Fruit fly (Drosophila melanogaster) whole organism, embryonic: ENCODE data around the gene CG32573.

Experiments
- Adf1 ChIP-seq: fragments of 200-800 bp; sonication (Bioruptor generic); IDR thresholded peaks from 2 replicates; pipeline ENCODE4 v1.3.6; 2022; ENCODE audit warnings: missing biosample characterization, missing genetic modification characterization
- Antp ChIP-seq: fragments of 200-800 bp; sonication (Bioruptor generic); optimal IDR thresholded peaks from 3 replicates; lab custom pipeline; 2016; ENCODE audit warnings: missing biosample characterization, missing genetic modification characterization
- Awh ChIP-seq: fragments of 200-800 bp; sonication (Bioruptor generic); IDR thresholded peaks from 2 replicates; pipeline ENCODE4, ENCODE4 v1.3.6; 2022; ENCODE audit warnings: missing biosample characterization, missing genetic modification characterization
- Bgb ChIP-seq: fragments of 200-800 bp; sonication (Bioruptor generic); IDR thresholded peaks from 2 replicates; pipeline ENCODE4 v1.3.6; 2022; ENCODE audit warnings: missing biosample characterization, missing genetic modification characterization; ENCODE audit not compliant: partially characterized antibody
- CG10321 ChIP-seq: fragments of 200-800 bp; sonication (Bioruptor generic); IDR thresholded peaks from 2 replicates; pipeline ENCODE4 v1.3.6; 2022; ENCODE audit warnings: missing biosample characterization, missing genetic modification characterization
- CG10462 ChIP-seq: fragments of 200-800 bp; sonication (Bioruptor generic); optimal IDR thresholded peaks from 2 replicates; lab custom pipeline; 2016; ENCODE audit warnings: missing biosample characterization, missing genetic modification characterization
- CG13296 ChIP-seq: fragments of 200-800 bp; sonication (Bioruptor generic); optimal IDR thresholded peaks from 3 replicates; lab custom pipeline; 2018; ENCODE audit warnings: missing biosample characterization, mild to moderate bottlenecking, missing genetic modification characterization
- CG14860 ChIP-seq: fragments of 200-800 bp; sonication (Bioruptor generic); IDR thresholded peaks from 3 replicates; pipeline ENCODE4 v1.3.6; 2022; ENCODE audit warnings: missing biosample characterization, missing genetic modification characterization; ENCODE audit not compliant: partially characterized antibody
- CG15011 ChIP-seq: fragments of 200-800 bp; sonication (Bioruptor generic); optimal IDR thresholded peaks from 3 replicates; lab custom pipeline; 2018; ENCODE audit warnings: missing biosample characterization, mild to moderate bottlenecking, missing genetic modification characterization
- CG17328 ChIP-seq: fragments of 200-800 bp; sonication (Bioruptor generic); IDR thresholded peaks from 2 replicates; pipeline ENCODE4 v1.3.6; 2022; ENCODE audit warnings: missing biosample characterization, missing genetic modification characterization
- CG17359 ChIP-seq: fragments of 200-800 bp; sonication (Bioruptor generic); optimal IDR thresholded peaks from 3 replicates; lab custom pipeline; 2018; ENCODE audit warnings: missing biosample characterization, mild to moderate bottlenecking, missing genetic modification characterization, moderate library complexity
- CG2199 ChIP-seq: fragments of 200-800 bp; sonication (Bioruptor generic); IDR thresholded peaks from 3 replicates; pipeline ENCODE4 v1.3.6; 2022; ENCODE audit warnings: missing biosample characterization, missing genetic modification characterization
- CG30431 ChIP-seq: fragments of 200-800 bp; sonication (Bioruptor generic); optimal IDR thresholded peaks from 2 replicates; lab custom pipeline; 2017; ENCODE audit warnings: missing biosample characterization, missing genetic modification characterization
- CG3163 ChIP-seq: fragments of 200-800 bp; sonication (Bioruptor generic); optimal IDR thresholded peaks from 3 replicates; lab custom pipeline; 2016; ENCODE audit warnings: missing biosample characterization, missing genetic modification characterization
- CG34376 ChIP-seq: fragments of 200-800 bp; sonication (Bioruptor generic); optimal IDR thresholded peaks from 2 replicates; lab custom pipeline; 2018; ENCODE audit warnings: missing biosample characterization, mild to moderate bottlenecking, missing genetic modification characterization
- CG3847 ChIP-seq: fragments of 200-800 bp; sonication (Bioruptor generic); IDR thresholded peaks from 2 replicates; pipeline ENCODE4 v1.3.6; 2022; ENCODE audit warnings: missing biosample characterization, missing genetic modification characterization
- CG4360 ChIP-seq: fragments of 200-800 bp; sonication (Bioruptor generic); IDR thresholded peaks from 2 replicates; pipeline ENCODE4 v1.3.6; 2022; ENCODE audit warnings: missing biosample characterization, missing genetic modification characterization
- CG6254 ChIP-seq: fragments of 200-800 bp; sonication (Bioruptor generic); optimal IDR thresholded peaks from 3 replicates; lab custom pipeline; 2017; ENCODE audit warnings: mild to moderate bottlenecking, missing biosample characterization, missing genetic modification reagents, missing genetic modification characterization
- CG8281 ChIP-seq: fragments of 200-800 bp; sonication (Bioruptor generic); optimal IDR thresholded peaks from 2 replicates; lab custom pipeline; 2018; ENCODE audit warnings: missing biosample characterization, mild to moderate bottlenecking, missing genetic modification characterization, moderate library complexity
- CkIIα-i1 ChIP-seq: fragments of 200-800 bp; sonication (Bioruptor generic); IDR thresholded peaks from 2 replicates; pipeline ENCODE4 v1.3.6; 2022; ENCODE audit warnings: missing biosample characterization, missing genetic modification characterization
- Doc2 ChIP-seq: fragments of 200-800 bp; sonication (Bioruptor generic); IDR thresholded peaks from 2 replicates; pipeline ENCODE4 v1.3.6; 2022; ENCODE audit warnings: missing biosample characterization, missing genetic modification characterization
- Fer1 ChIP-seq: fragments of 200-800 bp; sonication (Bioruptor generic); optimal IDR thresholded peaks from 2 replicates; lab custom pipeline; 2017; ENCODE audit warnings: missing biosample characterization, mild to moderate bottlenecking, missing genetic modification characterization
- Fer2 ChIP-seq: fragments of 200-800 bp; sonication (Bioruptor generic); optimal IDR thresholded peaks from 2 replicates; lab custom pipeline; 2018; ENCODE audit warnings: missing biosample characterization, mild to moderate bottlenecking, missing genetic modification characterization, moderate library complexity
- Hmr ChIP-seq: fragments of 200-800 bp; sonication (Bioruptor generic); optimal IDR thresholded peaks from 3 replicates; lab custom pipeline; 2017; ENCODE audit warnings: mild to moderate bottlenecking, missing biosample characterization, missing genetic modification reagents, missing genetic modification characterization
- Hmx ChIP-seq: fragments of 200-800 bp; sonication (Bioruptor generic); optimal IDR thresholded peaks from 2 replicates; lab custom pipeline; 2016; ENCODE audit warnings: missing biosample characterization, missing genetic modification characterization
- Kr ChIP-seq: fragments of 200-800 bp; sonication (Bioruptor generic); optimal IDR thresholded peaks from 2 replicates; lab custom pipeline; 2017; ENCODE audit warnings: missing biosample characterization, mild to moderate bottlenecking, missing genetic modification characterization
- MTF-1 ChIP-seq: fragments of 200-800 bp; sonication (Bioruptor generic); optimal IDR thresholded peaks from 2 replicates; lab custom pipeline; 2018; ENCODE audit warnings: missing biosample characterization, mild to moderate bottlenecking, missing genetic modification characterization, borderline replicate concordance
- Myb ChIP-seq: fragments of 200-800 bp; sonication (Bioruptor generic); optimal IDR thresholded peaks from 2 replicates; lab custom pipeline; 2016; ENCODE audit warnings: missing biosample characterization, missing genetic modification characterization
- NK7.1 ChIP-seq: fragments of 200-800 bp; sonication (Bioruptor generic); optimal IDR thresholded peaks from 3 replicates; lab custom pipeline; 2016; ENCODE audit warnings: missing biosample characterization, missing genetic modification characterization
- Rx ChIP-seq: fragments of 200-800 bp; sonication (Bioruptor generic); IDR thresholded peaks from 2 replicates; pipeline ENCODE4 v1.3.6; 2022; ENCODE audit warnings: missing biosample characterization, missing genetic modification characterization
- Spps ChIP-seq: fragments of 200-800 bp; sonication (Bioruptor generic); optimal IDR thresholded peaks from 2 replicates; lab custom pipeline; 2018; ENCODE audit warnings: missing biosample characterization, mild to moderate bottlenecking, missing genetic modification characterization
- Sry-β ChIP-seq: fragments of 200-800 bp; sonication (Bioruptor generic); optimal IDR thresholded peaks from 2 replicates; lab custom pipeline; 2018; ENCODE audit warnings: missing biosample characterization, mild to moderate bottlenecking, missing genetic modification characterization, moderate library complexity
- Xrp1 ChIP-seq: fragments of 200-800 bp; sonication (Bioruptor generic); IDR thresholded peaks from 2 replicates; pipeline ENCODE4 v1.3.6; 2022; ENCODE audit warnings: missing biosample characterization, missing genetic modification characterization
- al ChIP-seq: fragments of 200-800 bp; sonication (Bioruptor generic); IDR thresholded peaks from 2 replicates; pipeline ENCODE4 v1.3.6; 2022; ENCODE audit warnings: missing biosample characterization, missing genetic modification characterization
- dati ChIP-seq: fragments of 200-800 bp; sonication (Bioruptor generic); IDR thresholded peaks from 2 replicates; pipeline ENCODE4 v1.3.6; 2022; ENCODE audit warnings: missing biosample characterization, missing genetic modification characterization
- dmrt11E ChIP-seq: fragments of 200-800 bp; sonication (Bioruptor generic); optimal IDR thresholded peaks from 3 replicates; lab custom pipeline; 2018; ENCODE audit warnings: missing biosample characterization, mild to moderate bottlenecking, missing genetic modification characterization, moderate library complexity
- emc ChIP-seq: fragments of 200-800 bp; sonication (Bioruptor generic); optimal IDR thresholded peaks from 2 replicates; lab custom pipeline; 2016; ENCODE audit warnings: missing biosample characterization, missing genetic modification characterization
- fru ChIP-seq: fragments of >200 bp; optimal IDR thresholded peaks from 2 replicates; lab custom pipeline; 2017
- gt ChIP-seq: fragments of 200-800 bp; sonication (Bioruptor generic); IDR thresholded peaks from 2 replicates; pipeline ENCODE4 v1.3.6; 2022; ENCODE audit warnings: missing biosample characterization, missing genetic modification characterization
- insv ChIP-seq, 2 experiments: fragments of 200-800 bp; sonication (Bioruptor generic); optimal IDR thresholded peaks; 3 replicates each; lab custom pipeline; 2016 to 2018; ENCODE audit warnings: missing biosample characterization in 2 of 2, missing genetic modification characterization in 2 of 2
- kay ChIP-seq: fragments of 200-800 bp; sonication (Bioruptor generic); optimal IDR thresholded peaks from 2 replicates; lab custom pipeline; 2016; ENCODE audit warnings: missing biosample characterization, missing genetic modification characterization
- kni ChIP-seq: fragments of 200-800 bp; sonication (Bioruptor generic); optimal IDR thresholded peaks from 3 replicates; lab custom pipeline; 2017; ENCODE audit warnings: mild to moderate bottlenecking, missing biosample characterization, missing genetic modification reagents, missing genetic modification characterization
- lbe ChIP-seq: fragments of 200-800 bp; sonication (Bioruptor generic); optimal IDR thresholded peaks from 2 replicates; lab custom pipeline; 2016; ENCODE audit warnings: missing biosample characterization, mild to moderate bottlenecking, missing genetic modification characterization
- nau ChIP-seq: fragments of 200-800 bp; sonication (Bioruptor generic); optimal IDR thresholded peaks from 3 replicates; lab custom pipeline; 2017; ENCODE audit warnings: missing biosample characterization, mild to moderate bottlenecking, missing genetic modification characterization, missing genetic modification reagents
- row ChIP-seq: fragments of 200-800 bp; sonication (Bioruptor generic); IDR thresholded peaks from 3 replicates; pipeline ENCODE4 v1.3.6; 2022; ENCODE audit warnings: missing biosample characterization, missing genetic modification characterization
- so ChIP-seq: fragments of 200-800 bp; sonication (Bioruptor generic); IDR thresholded peaks from 3 replicates; pipeline ENCODE4 v1.3.6; 2022; ENCODE audit warnings: missing biosample characterization, missing genetic modification characterization
- sob ChIP-seq: fragments of 200-800 bp; sonication (Bioruptor generic); IDR thresholded peaks from 2 replicates; pipeline ENCODE4 v1.3.6; 2022; ENCODE audit warnings: missing biosample characterization, missing genetic modification characterization
- trem ChIP-seq: fragments of 200-800 bp; optimal IDR thresholded peaks from 3 replicates; lab custom pipeline; 2019; ENCODE audit warnings: missing biosample characterization, mild to moderate bottlenecking, missing genetic modification characterization, moderate library complexity
- vvl ChIP-seq: fragments of 200-800 bp; sonication (Bioruptor generic); IDR thresholded peaks from 2 replicates; pipeline ENCODE4 v1.3.6; 2022; ENCODE audit warnings: missing biosample characterization, missing genetic modification characterization

Gene CG32573

DNA sequence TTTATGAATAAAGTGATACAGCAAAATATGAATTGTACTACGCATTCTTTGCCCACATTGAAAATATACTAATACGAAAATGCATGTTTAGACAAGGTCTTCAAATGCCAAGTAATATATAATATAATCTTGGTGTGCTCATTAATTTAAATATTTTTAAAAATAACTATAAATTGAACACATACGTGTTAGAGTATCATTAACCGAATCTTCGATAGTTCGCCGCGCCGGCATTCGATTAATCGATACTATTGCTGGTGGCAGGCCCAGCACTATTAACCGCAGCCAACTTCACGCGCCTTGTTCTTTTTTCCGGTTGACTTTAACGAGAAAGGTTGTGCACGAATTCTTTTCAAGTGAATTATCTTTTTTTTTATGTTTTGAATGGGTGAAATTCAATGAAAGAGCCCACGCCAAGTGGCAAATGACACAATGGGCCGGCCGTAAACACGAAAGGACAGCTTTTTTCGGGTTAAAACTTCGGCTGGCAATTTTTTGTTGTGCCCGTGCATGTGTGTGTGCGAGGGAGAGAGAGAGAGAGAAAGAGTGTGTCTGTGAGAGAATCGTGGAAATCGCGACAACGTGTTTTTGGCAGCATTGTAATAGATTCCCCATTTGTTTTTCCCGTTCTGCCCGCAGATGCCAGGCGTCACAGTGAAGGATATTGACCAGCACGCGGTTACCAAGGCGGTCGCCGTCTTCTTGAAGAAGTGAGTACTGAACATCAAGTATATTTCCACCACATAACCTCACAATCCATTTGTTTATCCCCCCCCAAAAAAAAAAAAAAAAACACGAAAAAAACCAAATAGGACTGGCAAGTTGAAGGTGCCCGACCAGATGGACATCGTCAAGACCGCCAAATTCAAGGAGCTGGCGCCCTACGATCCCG lies 13.3 kb upstream of the CG32573 start, which contains the start of gene RpS19a:
RpS19a (plus strand) TSS at position 301 of the 892 bp plus-strand sequence.
- TF ChIP-seq Fer2 (peak; percentile 54), nau (GFP tag; lab: Kevin White, UChicago) (peak; percentile 85), al (no peak), Fer1 (GFP tag; lab: Kevin White, UChicago) (peak; percentile 89), Adf1 (GFP tag; lab: Robert Waterston, UW) (no peak), CG10321 (peak; percentile 48; the same call in 1 of the 2 replicates), CG17359 (tag; lab: Kevin White, UChicago) (peak; percentile 62), CG15011 (GFP tag; lab: Kevin White, UChicago) (peak; percentile 81), Spps (tag; lab: Kevin White, UChicago) (peak; percentile 8), CG14860 (0 out of 3 replicates have a peak, but pooled peaks have one; percentile 34), Awh (GFP tag; lab: Robert Waterston, UW) (peak; percentile 75), MTF-1 (peak; percentile 95), insv (GFP tag; optimal IDR thresholded peaks at IDR 0.05; lab: Kevin White, UChicago) (peak in 1 of 2 experiments; percentile 67), trem (peak; percentile 87), dmrt11E (tag; lab: Kevin White, UChicago) (peak; percentile 61), CG2199 (peak; percentile 74; the same call in 1 of the 3 replicates), sob (GFP tag; lab: Robert Waterston, UW) (peak; percentile 73), Kr (GFP tag; lab: Kevin White, UChicago) (peak; percentile 66), Hmx (no peak), NK7.1 (peak; percentile 48), CG17328 (peak; percentile 89), lbe (GFP tag; lab: Kevin White, UChicago) (peak; percentile 32), kay (GFP tag; lab: Kevin White, UChicago) (no peak), CG3163 (GFP tag; lab: Kevin White, UChicago) (peak; percentile 29), Antp (no peak), CG8281 (tag; lab: Kevin White, UChicago) (peak; percentile 39), Bgb (GFP tag; lab: Robert Waterston, UW) (peak; percentile 12), Rx (GFP tag; lab: Robert Waterston, UW) (peak; percentile 82), CkIIα-i1 (0 out of 2 replicates have a peak, but pooled peaks have one; percentile 37), CG13296 (peak; percentile 90), CG4360 (peak; percentile 33; the same call in 1 of the 2 replicates), kni (GFP tag; lab: Kevin White, UChicago) (peak; percentile 85), CG34376 (GFP tag; lab: Kevin White, UChicago) (peak; percentile 96), vvl (GFP tag; lab: Robert Waterston, UW) (peak; percentile 79), CG30431 (GFP tag; lab: Kevin White, UChicago) (peak; percentile 62), emc (GFP tag; lab: Kevin White, UChicago) (no peak), fru (lab: Kevin White, UChicago) (no peak), Sry-β (GFP tag; lab: Kevin White, UChicago) (peak; percentile 44), CG6254 (GFP tag; lab: Kevin White, UChicago) (peak; percentile 68), Hmr (GFP tag; lab: Kevin White, UChicago) (peak; percentile 88), Doc2 (GFP tag; lab: Robert Waterston, UW) (no peak), gt (GFP tag; lab: Robert Waterston, UW) (0 out of 2 replicates have a peak, but pooled peaks have one; percentile 18), Myb (GFP tag; lab: Kevin White, UChicago) (peak; percentile 5), CG10462 (GFP tag; lab: Kevin White, UChicago) (no peak), CG3847 (GFP tag; lab: Robert Waterston, UW) (peak; percentile 59), dati (0 out of 2 replicates have a peak, but pooled peaks have one; percentile 46), Xrp1 (no peak), row (GFP tag; lab: Robert Waterston, UW) (peak; percentile 24; the same call in 1 of the 3 replicates), so (GFP tag; lab: Robert Waterston, UW) (peak; percentile 75)
